In the genomic region with DNA sequence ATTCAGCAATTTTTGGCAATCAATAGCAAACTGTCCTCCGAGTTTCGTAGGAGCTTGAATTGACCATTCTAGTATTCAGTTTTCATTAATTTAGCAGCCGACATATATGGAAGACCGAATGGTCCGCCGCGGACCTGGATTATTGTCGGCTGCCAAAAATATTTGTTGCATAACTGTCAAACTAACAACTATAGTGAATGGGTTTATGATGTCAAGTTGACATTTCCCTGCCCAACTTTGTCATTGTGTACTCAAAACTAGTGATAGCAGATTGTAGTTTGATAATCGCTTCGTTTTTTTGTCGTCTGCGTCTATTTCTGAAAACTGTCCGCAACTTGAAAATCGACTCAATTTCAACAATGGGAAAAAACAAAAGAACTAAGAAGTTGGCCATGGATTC, we compare ENCODE assay signal across 4 worm cellular contexts.
TF ChIP-seq lines count a peak whose summit lies in the region.

TSS of gene fbxa-176 (plus strand) at position 314 of the 400 bp plus-strand sequence.

TF ChIP-seq in whole organism, L2 larva, 48 proteins besides CTCF, POLR2A, EP300 and RAD21:
- TF ChIP-seq fos-1 (tag; optimal IDR thresholded peaks at IDR 0.05; lab: Kevin White, UChicago) (peak; percentile 41), mdl-1 (tag; optimal IDR thresholded peaks at IDR 0.05; lab: Kevin White, UChicago) (no peak)
TF ChIP-seq in whole organism, L2 larva: peak in this region for 1.

TF ChIP-seq in whole organism, L3 larva, 47 proteins besides CTCF, POLR2A, EP300 and RAD21:
- TF ChIP-seq pqm-1 (tag; optimal IDR thresholded peaks at IDR 0.05; lab: Kevin White, UChicago) (peak; percentile 33), elt-1 (tag; optimal IDR thresholded peaks at IDR 0.05; lab: Kevin White, UChicago) (no peak), elt-2 (tag; optimal IDR thresholded peaks at IDR 0.05; lab: Kevin White, UChicago) (peak; percentile 63)

TF ChIP-seq in whole organism, L4 larva, 104 proteins besides CTCF, POLR2A, EP300 and RAD21:
- TF ChIP-seq daf-16 (GFP tag; optimal IDR thresholded peaks at IDR 0.05; lab: Kevin White, UChicago) (no peak), daf-16 (tag; optimal IDR thresholded peaks at IDR 0.05; lab: Kevin White, UChicago) (peak; percentile 65), hlh-11 (tag; optimal IDR thresholded peaks at IDR 0.05; lab: Kevin White, UChicago) (peak; percentile 26), snpc-1.2 (GFP tag; IDR thresholded peaks at IDR 0.05; lab: Robert Waterston, UW) (no peak), pqm-1 (tag; optimal IDR thresholded peaks at IDR 0.05; lab: Kevin White, UChicago) (peak; percentile 32), lin-29 (GFP tag; IDR thresholded peaks at IDR 0.05; lab: Robert Waterston, UW) (no peak), mdl-1 (tag; optimal IDR thresholded peaks at IDR 0.05; lab: Kevin White, UChicago) (no peak), dve-1 (tag; optimal IDR thresholded peaks at IDR 0.05; lab: Kevin White, UChicago; ENCODE audit: insufficient read depth) (peak; percentile 12), dmd-6 (GFP tag; IDR thresholded peaks at IDR 0.05; lab: Robert Waterston, UW) (peak; percentile 60), aly-2 (tag; optimal IDR thresholded peaks at IDR 0.05; lab: Kevin White, UChicago) (no peak), tra-1 (GFP tag; IDR thresholded peaks at IDR 0.05; lab: Robert Waterston, UW) (no peak), unc-130 (GFP tag; optimal IDR thresholded peaks at IDR 0.05; lab: Kevin White, UChicago) (no peak), R02D3.7 (tag; optimal IDR thresholded peaks at IDR 0.05; lab: Kevin White, UChicago) (no peak), ama-1 (optimal IDR thresholded peaks at IDR 0.05; lab: Kevin White, UChicago) (no peak)

TF ChIP-seq in whole organism, young adult, 124 proteins besides CTCF, POLR2A, EP300 and RAD21:
- TF ChIP-seq nhr-80 (tag; optimal IDR thresholded peaks at IDR 0.05; lab: Kevin White, UChicago) (peak; percentile 73), snpc-4 (GFP tag; optimal IDR thresholded peaks at IDR 0.05; lab: Kevin White, UChicago) (no peak), snpc-4 (tag; optimal IDR thresholded peaks at IDR 0.05; lab: Kevin White, UChicago) (peak; percentile 46 to 88 (median 77)), attf-5 (GFP tag; optimal IDR thresholded peaks at IDR 0.05; lab: Kevin White, UChicago) (peak; percentile 20), attf-6 (GFP tag; IDR thresholded peaks at IDR 0.05; lab: Robert Waterston, UW) (no peak), B0019.2 (GFP tag; conservative IDR thresholded peaks at IDR 0.05; lab: Robert Waterston, UW) (no peak), pbrm-1 (GFP tag; IDR thresholded peaks at IDR 0.05; lab: Robert Waterston, UW) (no peak)
